Worm (Caenorhabditis elegans) whole organism, L2 larva: Measurements from ENCODE around the gene C45G7.13.
A peak's percentile ranks its signal among the peaks of the same experiment; 100 is the strongest.

Experiments
- C34F6.9 ChIP-seq: fragments of 150-350 bp; optimal IDR thresholded peaks from 2 replicates; lab custom pipeline; 2014; ENCODE audit warnings: missing biosample characterization, missing genetic modification characterization
- F13H6.1 ChIP-seq: sonication (generic microtip); optimal IDR thresholded peaks from 2 replicates; lab custom pipeline; 2016; ENCODE audit warnings: missing genetic modification characterization, missing compliant biosample characterization
- R02D3.7 ChIP-seq: fragments of 150-350 bp; optimal IDR thresholded peaks from 2 replicates; lab custom pipeline; 2014; ENCODE audit warnings: missing biosample characterization, missing genetic modification characterization
- Y55F3AM.14 ChIP-seq: fragments of 200-800 bp; sonication (Bioruptor generic); optimal IDR thresholded peaks from 2 replicates; lab custom pipeline; 2018; ENCODE audit warnings: mild to moderate bottlenecking, missing genetic modification characterization, missing compliant biosample characterization
- alr-1 ChIP-seq: fragments of 150-350 bp; optimal IDR thresholded peaks from 2 replicates; lab custom pipeline; 2014; ENCODE audit warnings: missing biosample characterization, missing genetic modification characterization
- ama-1 ChIP-seq: fragments of 150-350 bp; optimal IDR thresholded peaks from 2 replicates; lab custom pipeline; 2018; ENCODE audit warnings: inconsistent platforms
- blmp-1 ChIP-seq: sonication (generic microtip); optimal IDR thresholded peaks from 2 replicates; lab custom pipeline; 2017; ENCODE audit warnings: missing genetic modification characterization, mild to moderate bottlenecking, missing compliant biosample characterization, antibody characterized with exemption, moderate library complexity; ENCODE audit not compliant: insufficient read depth
- ceh-16 ChIP-seq: fragments of 150-350 bp; optimal IDR thresholded peaks from 2 replicates; lab custom pipeline; 2014; ENCODE audit warnings: missing biosample characterization, missing genetic modification characterization
- ceh-82 ChIP-seq: fragments of 150-350 bp; optimal IDR thresholded peaks from 2 replicates; lab custom pipeline; 2014; ENCODE audit warnings: missing biosample characterization, missing genetic modification characterization
- dmd-4 ChIP-seq: sonication (generic microtip); optimal IDR thresholded peaks from 2 replicates; lab custom pipeline; 2017; ENCODE audit warnings: missing biosample characterization, missing genetic modification characterization
- egl-27 ChIP-seq: sonication (generic microtip); optimal IDR thresholded peaks from 3 replicates; lab custom pipeline; 2017; ENCODE audit warnings: missing biosample characterization, missing genetic modification reagents, missing genetic modification characterization
- elt-1 ChIP-seq: fragments of 150-350 bp; optimal IDR thresholded peaks from 2 replicates; lab custom pipeline; 2014; ENCODE audit warnings: missing biosample characterization, missing genetic modification characterization
- elt-3 ChIP-seq: sonication (generic microtip); optimal IDR thresholded peaks from 2 replicates; lab custom pipeline; 2017; ENCODE audit warnings: missing biosample characterization, missing genetic modification characterization
- fos-1 ChIP-seq: fragments of 150-350 bp; optimal IDR thresholded peaks from 2 replicates; lab custom pipeline; 2014; ENCODE audit warnings: missing biosample characterization, missing genetic modification characterization
- gmeb-1 ChIP-seq: fragments of 150-350 bp; optimal IDR thresholded peaks from 2 replicates; lab custom pipeline; 2014; ENCODE audit warnings: missing biosample characterization, missing genetic modification characterization
- lin-13 ChIP-seq: fragments of 150-350 bp; optimal IDR thresholded peaks from 2 replicates; lab custom pipeline; 2014; ENCODE audit warnings: missing biosample characterization, missing genetic modification reagents, missing genetic modification characterization
- lsy-2 ChIP-seq, 2 experiments: fragments of 150-350 bp in 1 of 2; sonication (generic microtip) in 1 of 2; optimal IDR thresholded peaks; 2 replicates each; lab custom pipeline; 2014 to 2017; ENCODE audit warnings: missing biosample characterization in 2 of 2, missing genetic modification characterization in 2 of 2
- mbf-1 ChIP-seq: sonication (generic microtip); optimal IDR thresholded peaks from 2 replicates; lab custom pipeline; 2017; ENCODE audit warnings: missing biosample characterization, missing genetic modification characterization
- mdl-1 ChIP-seq, 2 experiments: fragments of 150-350 bp in 1 of 2; sonication (generic microtip) in 1 of 2; optimal IDR thresholded peaks; 2 replicates each; lab custom pipeline; 2017; ENCODE audit warnings: missing biosample characterization in 2 of 2, missing genetic modification characterization in 2 of 2
- nhr-10 ChIP-seq: sonication (generic microtip); optimal IDR thresholded peaks from 2 replicates; lab custom pipeline; 2017; ENCODE audit warnings: missing biosample characterization, missing genetic modification characterization
- nhr-11 ChIP-seq: fragments of 150-350 bp; optimal IDR thresholded peaks from 2 replicates; lab custom pipeline; 2014; ENCODE audit warnings: missing biosample characterization, missing genetic modification characterization
- nhr-12 ChIP-seq: fragments of 150-350 bp; optimal IDR thresholded peaks from 2 replicates; lab custom pipeline; 2014; ENCODE audit warnings: missing biosample characterization, missing genetic modification characterization
- nhr-129 ChIP-seq: fragments of 150-350 bp; optimal IDR thresholded peaks from 2 replicates; lab custom pipeline; 2014; ENCODE audit warnings: missing biosample characterization, missing genetic modification characterization
- nhr-21 ChIP-seq: fragments of 150-350 bp; optimal IDR thresholded peaks from 2 replicates; lab custom pipeline; 2014; ENCODE audit warnings: missing biosample characterization, missing genetic modification characterization
- nhr-25 ChIP-seq: fragments of 150-350 bp; sonication (generic microtip); optimal IDR thresholded peaks from 3 replicates; lab custom pipeline; 2014; ENCODE audit warnings: missing biosample characterization, missing genetic modification characterization
- nhr-6 ChIP-seq: fragments of 150-350 bp; optimal IDR thresholded peaks from 2 replicates; lab custom pipeline; 2014; ENCODE audit warnings: missing biosample characterization, missing genetic modification characterization
- peb-1 ChIP-seq: fragments of 150-350 bp; optimal IDR thresholded peaks from 2 replicates; lab custom pipeline; 2014; ENCODE audit warnings: missing biosample characterization, missing genetic modification characterization
- sma-3 ChIP-seq: sonication (generic microtip); optimal IDR thresholded peaks from 2 replicates; lab custom pipeline; 2016; ENCODE audit warnings: missing genetic modification reagents, missing genetic modification characterization, missing compliant biosample characterization
- sma-9 ChIP-seq, 2 experiments: fragments of 150-350 bp in 1 of 2; sonication (generic microtip) in 1 of 2; optimal IDR thresholded peaks; 2 replicates each; lab custom pipeline; 2014 to 2016; ENCODE audit warnings: missing genetic modification characterization in 2 of 2, mild to moderate bottlenecking in 1 of 2, missing biosample characterization in 1 of 2, missing compliant biosample characterization in 1 of 2, missing genetic modification reagents in 1 of 2, moderate library complexity in 1 of 2
- snpc-4 ChIP-seq: fragments of 150-350 bp; optimal IDR thresholded peaks from 2 replicates; lab custom pipeline; 2014; ENCODE audit warnings: missing biosample characterization, missing genetic modification characterization
- unc-55 ChIP-seq: fragments of 150-350 bp; sonication (generic microtip); optimal IDR thresholded peaks from 3 replicates; lab custom pipeline; 2014; ENCODE audit warnings: missing biosample characterization, missing genetic modification reagents, missing genetic modification characterization
- unc-62 ChIP-seq: fragments of 150-350 bp; optimal IDR thresholded peaks from 2 replicates; lab custom pipeline; 2014; ENCODE audit warnings: missing biosample characterization, missing genetic modification reagents, missing genetic modification characterization
- zag-1 ChIP-seq: fragments of 150-350 bp; optimal IDR thresholded peaks from 2 replicates; lab custom pipeline; 2014; ENCODE audit warnings: missing biosample characterization, missing genetic modification characterization
- ztf-1 ChIP-seq: fragments of 200-800 bp; sonication (Bioruptor generic); conservative IDR thresholded peaks from 2 replicates; pipeline ENCODE4 v1.3.6; 2022; ENCODE audit warnings: missing genetic modification characterization, missing compliant biosample characterization
- ztf-11 ChIP-seq: sonication (generic microtip); optimal IDR thresholded peaks from 2 replicates; lab custom pipeline; 2017; ENCODE audit warnings: missing biosample characterization, missing genetic modification characterization
- ztf-4 ChIP-seq: fragments of 150-350 bp; optimal IDR thresholded peaks from 2 replicates; lab custom pipeline; 2014; ENCODE audit warnings: missing biosample characterization, missing genetic modification characterization

C45G7.13 gene

ce11 chrIV:2481955-2482354, 30.8 kb upstream of the C45G7.13 start, which contains the start of gene Y69A2AL.2:
Gene Y69A2AL.2 (plus strand): TSS chrIV:2482255.
- TF ChIP-seq peb-1 (tag; lab: Kevin White, UChicago): no peak
- TF ChIP-seq mdl-1 (tag; optimal IDR thresholded peaks at IDR 0.05; lab: Kevin White, UChicago): no peak
- TF ChIP-seq snpc-4 (tag; lab: Kevin White, UChicago): no peak
- TF ChIP-seq ztf-4 (tag; lab: Kevin White, UChicago): no peak
- no peak for TF ChIP-seq ama-1 (lab: Kevin White, UChicago)
- TF ChIP-seq, all 48 proteins: peak for 0

DNA sequence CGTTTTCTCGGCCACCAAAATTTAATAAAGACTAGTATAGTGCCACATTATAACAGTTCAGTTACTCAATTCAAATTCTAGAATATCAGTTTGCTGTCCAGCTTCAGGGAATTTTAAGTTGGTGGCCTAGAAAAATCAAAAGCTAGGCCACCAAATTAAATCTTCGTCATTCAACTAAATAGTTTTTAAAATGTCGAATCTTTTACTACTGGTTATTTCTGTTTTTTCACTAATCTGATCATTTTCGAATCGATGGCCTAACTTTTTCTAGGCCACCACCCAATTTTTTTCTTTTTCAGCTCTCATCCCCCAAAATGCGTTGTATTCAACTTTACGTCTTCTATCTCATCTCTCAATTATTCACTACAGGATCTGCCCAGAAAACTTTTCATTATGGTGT, 25.3 kb upstream of the C45G7.13 start, which contains the start of gene grd-16:
TSS of gene grd-16 (plus strand) at position 301 of the 400 bp plus-strand sequence.
- TF ChIP-seq ztf-1 (GFP tag; lab: Robert Waterston, UW) (no peak), nhr-11 (tag; lab: Kevin White, UChicago) (no peak), zag-1 (no peak), mbf-1 (tag; lab: Kevin White, UChicago) (no peak), C34F6.9 (tag; lab: Kevin White, UChicago) (no peak), R02D3.7 (tag; lab: Kevin White, UChicago) (no peak), unc-55 (no peak)

DNA sequence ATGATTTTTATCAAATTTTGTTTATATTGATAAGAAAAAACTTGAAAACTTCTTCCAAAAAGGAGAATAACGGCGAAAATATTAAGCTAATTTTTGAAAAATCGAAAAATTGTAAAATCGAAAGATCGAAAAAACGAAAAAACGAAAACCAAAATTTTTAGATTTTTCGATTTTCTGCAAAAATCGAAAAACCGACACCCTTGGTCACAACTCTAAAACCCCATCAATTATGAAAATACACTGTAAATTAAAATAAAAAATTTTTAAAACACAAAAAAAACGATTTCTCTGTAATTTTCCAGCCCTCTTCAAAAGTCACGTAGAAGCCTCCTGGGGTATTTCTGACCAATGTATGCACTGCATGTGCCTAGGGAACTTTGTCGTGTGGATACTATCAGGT, 19.0 kb upstream of the C45G7.13 start, which contains the start of gene ilys-1:
TSS of gene ilys-1 (plus strand) at position 301 of the 400 bp plus-strand sequence.
- TF ChIP-seq unc-62 (GFP tag; lab: Kevin White, UChicago) (no peak), ceh-82 (tag; lab: Kevin White, UChicago) (no peak), ztf-11 (tag; lab: Kevin White, UChicago) (no peak), dmd-4 (tag; lab: Kevin White, UChicago) (no peak), peb-1 (tag; lab: Kevin White, UChicago) (no peak), F13H6.1 (tag; lab: Kevin White, UChicago) (no peak), sma-3 (GFP tag; lab: Kevin White, UChicago) (no peak), elt-3 (tag; lab: Kevin White, UChicago) (no peak), gmeb-1 (no peak), ztf-1 (GFP tag; lab: Robert Waterston, UW) (no peak), nhr-11 (tag; lab: Kevin White, UChicago) (no peak), nhr-6 (tag; lab: Kevin White, UChicago) (no peak), ztf-4 (tag; lab: Kevin White, UChicago) (no peak), Y55F3AM.14 (no peak), sma-9 (GFP tag; optimal IDR thresholded peaks at IDR 0.05; lab: Kevin White, UChicago) (no peak), sma-9 (tag; optimal IDR thresholded peaks at IDR 0.05; lab: Kevin White, UChicago) (no peak), elt-1 (no peak), nhr-10 (tag; lab: Kevin White, UChicago) (no peak), ama-1 (lab: Kevin White, UChicago) (no peak), egl-27 (tag; lab: Kevin White, UChicago) (no peak)

DNA sequence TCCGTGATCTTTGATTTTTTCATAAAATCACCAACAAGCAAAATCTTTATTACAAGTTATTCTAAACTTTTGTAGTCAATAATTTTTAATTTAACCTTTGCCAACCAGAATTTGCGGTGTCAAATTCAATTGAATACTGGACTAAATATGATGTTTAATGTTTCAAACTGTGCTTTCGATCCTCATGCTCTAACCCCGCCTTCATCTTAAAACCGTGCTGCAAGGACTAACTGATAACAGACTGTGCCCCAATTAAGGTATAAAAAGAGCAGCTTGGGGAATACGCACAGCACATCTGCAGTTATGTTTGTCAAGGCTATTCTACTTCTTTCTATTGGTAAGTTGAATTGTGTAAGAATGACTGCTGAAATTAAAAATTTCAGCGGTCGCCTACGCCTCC, 16.2 kb upstream of the C45G7.13 start, which contains the start of gene ilys-2:
TSS of gene ilys-2 (plus strand) at position 301 of the 400 bp plus-strand sequence.
- TF ChIP-seq ztf-4 (tag; lab: Kevin White, UChicago) (no peak), sma-9 (GFP tag; optimal IDR thresholded peaks at IDR 0.05; lab: Kevin White, UChicago) (no peak), sma-9 (tag; optimal IDR thresholded peaks at IDR 0.05; lab: Kevin White, UChicago) (no peak), ceh-82 (tag; lab: Kevin White, UChicago) (no peak), dmd-4 (tag; lab: Kevin White, UChicago) (no peak), alr-1 (tag; lab: Kevin White, UChicago) (no peak), nhr-21 (tag; lab: Kevin White, UChicago) (no peak), mbf-1 (tag; lab: Kevin White, UChicago) (no peak), ceh-16 (tag; lab: Kevin White, UChicago) (no peak), snpc-4 (tag; lab: Kevin White, UChicago) (no peak), nhr-11 (tag; lab: Kevin White, UChicago) (no peak), sma-3 (GFP tag; lab: Kevin White, UChicago) (no peak), nhr-10 (tag; lab: Kevin White, UChicago) (no peak), mdl-1 (tag; optimal IDR thresholded peaks at IDR 0.05; lab: Kevin White, UChicago) (no peak), nhr-129 (tag; lab: Kevin White, UChicago) (no peak), elt-3 (tag; lab: Kevin White, UChicago) (no peak)

- TF ChIP-seq nhr-25 (tag; lab: Kevin White, UChicago) (no peak), fos-1 (peak; percentile 19), lsy-2 (tag; optimal IDR thresholded peaks at IDR 0.05; lab: Kevin White, UChicago) (no peak), nhr-6 (tag; lab: Kevin White, UChicago) (no peak), ztf-4 (tag; lab: Kevin White, UChicago) (no peak), lin-13 (GFP tag; lab: Kevin White, UChicago) (no peak), nhr-129 (tag; lab: Kevin White, UChicago) (no peak), sma-9 (GFP tag; optimal IDR thresholded peaks at IDR 0.05; lab: Kevin White, UChicago) (peak; percentile 31), sma-9 (tag; optimal IDR thresholded peaks at IDR 0.05; lab: Kevin White, UChicago) (no peak), snpc-4 (tag; lab: Kevin White, UChicago) (no peak), mdl-1 (tag; optimal IDR thresholded peaks at IDR 0.05; lab: Kevin White, UChicago) (no peak), blmp-1 (tag; lab: Kevin White, UChicago) (no peak), nhr-12 (tag; lab: Kevin White, UChicago) (no peak), unc-55 (no peak), gmeb-1 (peak; percentile 14)
These were observed 15.1 kb upstream of the C45G7.13 start for ce11 chrIV:2466249-2466648.
